Worm (Caenorhabditis elegans): ENCODE measurements around the gene sru-2.
A peak's percentile ranks its signal among the peaks of the same experiment; 100 is the strongest.

sru-2 gene

DNA sequence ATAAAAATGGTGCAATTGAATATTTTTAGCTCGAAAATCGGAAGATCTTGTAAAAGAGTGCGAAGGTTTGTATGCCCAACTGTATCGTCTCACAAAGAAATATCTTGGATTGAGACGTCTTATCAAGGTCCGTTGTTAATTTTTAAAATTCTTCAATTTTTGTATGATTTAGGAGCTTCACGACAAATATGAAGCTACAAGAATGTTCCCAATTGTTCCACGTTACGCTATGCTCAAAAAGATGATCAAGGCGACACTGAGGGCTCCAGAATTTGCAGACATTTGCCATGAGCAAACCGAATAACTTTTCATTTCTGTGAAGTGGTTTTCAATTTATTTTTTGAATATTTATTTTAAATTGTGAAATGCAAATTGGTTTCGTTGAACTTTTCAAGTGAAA lies 47.3 kb upstream of the sru-2 start (continued):
- peak; percentile 30; the same call in 1 of the 2 replicates for TF ChIP-seq hmg-1.2 (GFP tag; IDR thresholded peaks at IDR 0.05)
- no peak for TF ChIP-seq let-607 (tag; optimal IDR thresholded peaks at IDR 0.05)
- peak; percentile 39 for TF ChIP-seq lin-40 (tag; optimal IDR thresholded peaks at IDR 0.05)
- no peak for TF ChIP-seq dpff-1 (tag; optimal IDR thresholded peaks at IDR 0.05)
- TF ChIP-seq F49E8.2 (tag; optimal IDR thresholded peaks at IDR 0.05; ENCODE audit: insufficient read depth) = no peak
- no peak for TF ChIP-seq fkh-3 (tag; optimal IDR thresholded peaks at IDR 0.05)
- TF ChIP-seq rcor-1 (GFP tag; IDR thresholded peaks at IDR 0.05) = no peak
- TF ChIP-seq ceh-58 (GFP tag; IDR thresholded peaks at IDR 0.05) = no peak
- TF ChIP-seq bed-2 (GFP tag; IDR thresholded peaks at IDR 0.05) = no peak
- TF ChIP-seq F23B12.7 (tag; optimal IDR thresholded peaks at IDR 0.05; ENCODE audit: insufficient read depth) = no peak
- peak; percentile 27 for TF ChIP-seq lin-54 (GFP tag; optimal IDR thresholded peaks at IDR 0.05)
- TF ChIP-seq F52B5.7 (tag; optimal IDR thresholded peaks at IDR 0.05) = no peak
- TF ChIP-seq T26A5.8 (tag; optimal IDR thresholded peaks at IDR 0.05) = no peak
- peak; percentile 77 for TF ChIP-seq attf-6 (GFP tag; IDR thresholded peaks at IDR 0.05)
- TF ChIP-seq nfya-2 (GFP tag; IDR thresholded peaks at IDR 0.05) = no peak
- no peak for TF ChIP-seq ceh-27 (GFP tag; optimal IDR thresholded peaks at IDR 0.05)
- no peak for TF ChIP-seq hlh-26 (GFP tag; conservative IDR thresholded peaks at IDR 0.05)
- TF ChIP-seq aptf-2 (GFP tag; conservative IDR thresholded peaks at IDR 0.05) = no peak
- TF ChIP-seq C17E4.6 (GFP tag; IDR thresholded peaks at IDR 0.05) = no peak
- no peak for TF ChIP-seq lsy-27 (tag; optimal IDR thresholded peaks at IDR 0.05; ENCODE audit: borderline replicate concordance, insufficient read depth)
- TF ChIP-seq nfyb-1 (GFP tag; IDR thresholded peaks at IDR 0.05) = peak; percentile 77
- TF ChIP-seq Y53F4B.3 (GFP tag; IDR thresholded peaks at IDR 0.05) = no peak
- TF ChIP-seq rpc-1 (optimal IDR thresholded peaks at IDR 0.05) = no peak
- no peak for TF ChIP-seq rpc-1 (tag; optimal IDR thresholded peaks at IDR 0.05)
- no peak for TF ChIP-seq tbx-9 (tag; optimal IDR thresholded peaks at IDR 0.05; ENCODE audit: borderline replicate concordance)
- no peak for TF ChIP-seq snpc-4 (GFP tag; optimal IDR thresholded peaks at IDR 0.05)
- peak in 2 of 4 experiments; percentile 68 to 84 for TF ChIP-seq snpc-4 (tag; optimal IDR thresholded peaks at IDR 0.05)
- TF ChIP-seq nhr-80 (tag; optimal IDR thresholded peaks at IDR 0.05) = peak; percentile 22
- peak; percentile 80 for TF ChIP-seq madf-3 (GFP tag; IDR thresholded peaks at IDR 0.05)
- no peak for TF ChIP-seq mes-4 (tag; optimal IDR thresholded peaks at IDR 0.05)
- no peak for TF ChIP-seq K11D2.4 (GFP tag; IDR thresholded peaks at IDR 0.05)
- TF ChIP-seq F55B11.4 (tag; optimal IDR thresholded peaks at IDR 0.05; ENCODE audit: borderline replicate concordance, insufficient read depth) = no peak
- TF ChIP-seq ztf-3 (GFP tag; optimal IDR thresholded peaks at IDR 0.05) = no peak
- TF ChIP-seq zim-3 (tag; optimal IDR thresholded peaks at IDR 0.05) = no peak
- TF ChIP-seq snpc-1.1 (tag; optimal IDR thresholded peaks at IDR 0.05; ENCODE audit: insufficient read depth) = peak; percentile 41
- no peak for TF ChIP-seq nhr-90 (tag; optimal IDR thresholded peaks at IDR 0.05)
- no peak for TF ChIP-seq mxl-1 (tag; optimal IDR thresholded peaks at IDR 0.05)
- TF ChIP-seq unc-130 (GFP tag; optimal IDR thresholded peaks at IDR 0.05) = no peak

DNA sequence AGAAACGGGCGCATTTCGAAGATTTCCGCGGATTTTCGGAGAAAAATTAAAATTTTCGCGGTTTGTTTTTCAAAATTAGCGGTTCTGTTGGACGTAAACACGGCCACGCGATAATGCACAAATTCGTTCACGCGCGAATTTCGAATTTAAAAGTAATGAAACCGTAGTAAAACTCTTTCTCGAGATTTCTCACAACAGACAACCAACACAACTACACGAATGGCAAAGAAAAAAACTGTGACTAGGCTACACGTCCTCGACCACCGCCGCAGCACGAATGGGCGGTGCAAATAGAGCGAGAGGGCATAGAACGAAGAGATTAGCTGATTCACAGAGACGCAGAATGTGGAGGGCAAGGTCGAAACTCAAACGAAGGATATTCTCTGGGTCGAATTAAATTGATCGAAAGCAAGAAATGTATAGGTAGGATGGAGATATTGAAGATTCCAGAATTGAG lies 45.2 kb upstream of the sru-2 start, which contains the start of gene idh-1:
Gene idh-1 (minus strand): TSS at position 228 of the 457 bp plus-strand sequence.
- TF ChIP-seq nfya-1 (tag; optimal IDR thresholded peaks at IDR 0.05; ENCODE audit: borderline replicate concordance, insufficient read depth) (no peak), mcd-1 (GFP tag; IDR thresholded peaks at IDR 0.05) (peak; percentile 68), Y53F4B.3 (GFP tag; IDR thresholded peaks at IDR 0.05) (no peak), tlf-1 (GFP tag; optimal IDR thresholded peaks at IDR 0.05) (peak; percentile 75), hsf-1 (GFP tag; IDR thresholded peaks at IDR 0.05) (peak; percentile 65), lsl-1 (GFP tag; optimal IDR thresholded peaks at IDR 0.05) (peak; percentile 74), lag-1 (GFP tag; IDR thresholded peaks at IDR 0.05) (no peak), zim-3 (tag; optimal IDR thresholded peaks at IDR 0.05) (peak; percentile 42), let-526 (GFP tag; IDR thresholded peaks at IDR 0.05) (no peak), nhr-80 (tag; optimal IDR thresholded peaks at IDR 0.05) (peak; percentile 20), unc-62 (GFP tag; optimal IDR thresholded peaks at IDR 0.05) (no peak), mxl-1 (tag; optimal IDR thresholded peaks at IDR 0.05) (no peak), lin-54 (GFP tag; optimal IDR thresholded peaks at IDR 0.05) (peak; percentile 89), F23B12.7 (tag; optimal IDR thresholded peaks at IDR 0.05; ENCODE audit: insufficient read depth) (peak; percentile 9), xnd-1 (tag; optimal IDR thresholded peaks at IDR 0.05) (peak; percentile 77), snpc-4 (GFP tag; optimal IDR thresholded peaks at IDR 0.05) (no peak), snpc-4 (tag; optimal IDR thresholded peaks at IDR 0.05) (peak; percentile 14 to 79 (median 38)), attf-6 (GFP tag; IDR thresholded peaks at IDR 0.05) (peak; percentile 59; the same call in 1 of the 2 replicates), F49E8.2 (tag; optimal IDR thresholded peaks at IDR 0.05; ENCODE audit: insufficient read depth) (peak; percentile 13)

Data from whole organism, young adult.